Fruit fly (Drosophila melanogaster): ENCODE data around the gene prage.

The prage gene

DNA sequence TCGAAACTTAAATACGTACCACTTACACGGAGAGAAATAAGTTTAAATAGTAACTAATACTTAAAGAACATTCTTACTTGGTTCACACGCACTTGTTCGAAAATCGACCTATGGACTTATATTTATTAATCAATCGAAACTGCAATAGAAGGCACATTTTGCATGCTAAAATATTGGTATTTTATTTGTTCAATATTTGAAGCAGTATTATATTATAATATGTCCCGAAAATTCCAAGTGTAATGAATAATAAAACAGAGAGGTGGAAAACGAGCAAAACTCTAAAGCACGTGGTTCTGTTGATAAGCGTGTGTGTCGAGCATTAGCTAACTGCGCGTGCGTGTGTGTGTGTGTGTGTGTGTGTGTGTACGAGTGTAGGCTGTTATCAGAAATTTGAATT is 76.4 kb downstream of the prage start (continued):
- TF ChIP-seq cwo (GFP tag; optimal IDR thresholded peaks at IDR 0.05) (peak; percentile 99), unpg (GFP tag; optimal IDR thresholded peaks at IDR 0.05) (peak; percentile 91), CG11696 (GFP tag; IDR thresholded peaks at IDR 0.05) (peak; percentile 30; the same call in 1 of the 2 replicates), Ssrp (tag; optimal IDR thresholded peaks at IDR 0.05) (peak; percentile 67), vfl (GFP tag; optimal IDR thresholded peaks at IDR 0.05) (peak; percentile 77), fu2 (GFP tag; optimal IDR thresholded peaks at IDR 0.05) (peak; percentile 57), Pdp1 (GFP tag; optimal IDR thresholded peaks at IDR 0.05) (peak; percentile 74 to 85), CG17385 (GFP tag; optimal IDR thresholded peaks at IDR 0.05) (peak; percentile 85), CG4617 (GFP tag; optimal IDR thresholded peaks at IDR 0.05; ENCODE audit: borderline replicate concordance) (peak; percentile 17), grau (tag; optimal IDR thresholded peaks at IDR 0.05) (peak; percentile 91), Fer2 (tag; optimal IDR thresholded peaks at IDR 0.05) (peak; percentile 87), CG10321 (GFP tag; IDR thresholded peaks at IDR 0.05) (peak; percentile 53; the same call in 1 of the 2 replicates), CG3407 (GFP tag; optimal IDR thresholded peaks at IDR 0.05) (peak; percentile 46), seq (GFP tag; IDR thresholded peaks at IDR 0.05) (peak; percentile 82), B-H2 (GFP tag; optimal IDR thresholded peaks at IDR 0.05) (peak; percentile 88), dpn (GFP tag; optimal IDR thresholded peaks at IDR 0.05) (peak; percentile 82 to 86), CG17328 (GFP tag; IDR thresholded peaks at IDR 0.05) (peak; percentile 59), dysf (GFP tag; IDR thresholded peaks at IDR 0.05) (peak; percentile 87), E2f1 (GFP tag; IDR thresholded peaks at IDR 0.05) (peak; percentile 73), CG14014 (GFP tag; IDR thresholded peaks at IDR 0.05) (peak; percentile 77), crp (GFP tag; optimal IDR thresholded peaks at IDR 0.05) (peak in 1 of 2 experiments; percentile 20), Lpt (GFP tag; optimal IDR thresholded peaks at IDR 0.05) (no peak), CG31365 (tag; optimal IDR thresholded peaks at IDR 0.05) (peak; percentile 76), CG2120 (GFP tag; optimal IDR thresholded peaks at IDR 0.05) (peak; percentile 95), Hey (tag; optimal IDR thresholded peaks at IDR 0.05) (peak; percentile 60), CG15073 (GFP tag; optimal IDR thresholded peaks at IDR 0.05) (no peak), MBD-R2 (GFP tag; IDR thresholded peaks at IDR 0.05) (peak; percentile 63), da (GFP tag; optimal IDR thresholded peaks at IDR 0.05) (peak; percentile 14), ind (GFP tag; optimal IDR thresholded peaks at IDR 0.05) (peak; percentile 87), ato (GFP tag; IDR thresholded peaks at IDR 0.05; ENCODE audit: partially characterized antibody) (no peak), CG11085 (GFP tag; IDR thresholded peaks at IDR 0.05) (no peak; the same call in 1 of the 2 replicates), CG11723 (GFP tag; optimal IDR thresholded peaks at IDR 0.05) (peak; percentile 63), CG4328 (GFP tag; optimal IDR thresholded peaks at IDR 0.05) (peak; percentile 82), CG7963 (GFP tag; IDR thresholded peaks at IDR 0.05; ENCODE audit: partially characterized antibody) (no peak), CG7928 (GFP tag; optimal IDR thresholded peaks at IDR 0.05) (peak; percentile 60), CG2712 (tag; optimal IDR thresholded peaks at IDR 0.05) (peak; percentile 85), twi (tag; optimal IDR thresholded peaks at IDR 0.05) (peak; percentile 71), ranshi (GFP tag; IDR thresholded peaks at IDR 0.05) (peak; percentile 70), eyg (GFP tag; optimal IDR thresholded peaks at IDR 0.05) (peak; percentile 44), CG1792 (GFP tag; optimal IDR thresholded peaks at IDR 0.05) (peak; percentile 58), CG7372 (GFP tag; IDR thresholded peaks at IDR 0.05) (peak; percentile 77), gro (GFP tag; optimal IDR thresholded peaks at IDR 0.05) (peak; percentile 96), Mes4 (GFP tag; optimal IDR thresholded peaks at IDR 0.05) (no peak), lov (optimal IDR thresholded peaks at IDR 0.05) (no peak), lov (GFP tag; IDR thresholded peaks at IDR 0.05) (no peak), TFAM (GFP tag; optimal IDR thresholded peaks at IDR 0.05) (no peak), Dref (GFP tag; IDR thresholded peaks at IDR 0.05) (no peak), CG4730 (GFP tag; IDR thresholded peaks at IDR 0.05) (peak; percentile 49), Nf-YB (GFP tag; optimal IDR thresholded peaks at IDR 0.05) (peak; percentile 65), CG9932 (GFP tag; IDR thresholded peaks at IDR 0.05) (peak; percentile 83), CG13296 (GFP tag; optimal IDR thresholded peaks at IDR 0.05) (peak; percentile 93)

All from whole organism, embryonic.